Fruit fly (Drosophila melanogaster): ENCODE data around the gene CG7879.
A peak's percentile ranks its signal among the peaks of the same experiment; 100 is the strongest.

Gene CG7879

dm6 chr3L:1584003-1584402 is 15.6 kb upstream of the CG7879 start:
- no peak for TF ChIP-seq Jra (GFP tag; optimal IDR thresholded peaks at IDR 0.05)
- TF ChIP-seq Hr83 (GFP tag; optimal IDR thresholded peaks at IDR 0.05; ENCODE audit: poor library complexity, severe bottlenecking), result no peak
- TF ChIP-seq CG9705 (GFP tag; optimal IDR thresholded peaks at IDR 0.05), result no peak
- no peak for TF ChIP-seq jim (GFP tag; optimal IDR thresholded peaks at IDR 0.05)
- no peak for TF ChIP-seq Abd-B (GFP tag; optimal IDR thresholded peaks at IDR 0.05)
- TF ChIP-seq foxo (GFP tag; optimal IDR thresholded peaks at IDR 0.05), result peak in 1 of 2 experiments; percentile 48
- no peak for TF ChIP-seq psq (GFP tag; optimal IDR thresholded peaks at IDR 0.05)
- no peak for TF ChIP-seq pan (optimal IDR thresholded peaks at IDR 0.05)
- peak; percentile 32 for TF ChIP-seq fru (GFP tag; optimal IDR thresholded peaks at IDR 0.05)
- TF ChIP-seq tai (GFP tag; optimal IDR thresholded peaks at IDR 0.05), result peak; percentile 4
- no peak for TF ChIP-seq woc (GFP tag; optimal IDR thresholded peaks at IDR 0.05)
- TF ChIP-seq dl (GFP tag; optimal IDR thresholded peaks at IDR 0.05; ENCODE audit: insufficient read depth in 1 of 2, partially characterized antibody in 2 of 2), result no peak
- TF ChIP-seq rgr (GFP tag; optimal IDR thresholded peaks at IDR 0.05), result peak; percentile 27
- no peak for TF ChIP-seq Dif (GFP tag; optimal IDR thresholded peaks at IDR 0.05; ENCODE audit: partially characterized antibody)
- TF ChIP-seq dsf (GFP tag; optimal IDR thresholded peaks at IDR 0.05; ENCODE audit: borderline replicate concordance), result no peak
- TF ChIP-seq Vsx2 (GFP tag; optimal IDR thresholded peaks at IDR 0.05; ENCODE audit: partially characterized antibody), result no peak
- TF ChIP-seq ey (GFP tag; optimal IDR thresholded peaks at IDR 0.05), result peak; percentile 23
- TF ChIP-seq h (GFP tag; optimal IDR thresholded peaks at IDR 0.05), result peak; percentile 50
- TF ChIP-seq Mio (GFP tag; optimal IDR thresholded peaks at IDR 0.05), result no peak
- TF ChIP-seq OdsH (GFP tag; optimal IDR thresholded peaks at IDR 0.05), result peak; percentile 15
- TF ChIP-seq Myc (optimal IDR thresholded peaks at IDR 0.05), result no peak
- TF ChIP-seq Rel (GFP tag; optimal IDR thresholded peaks at IDR 0.05), result no peak
- no peak for TF ChIP-seq Rel (tag; optimal IDR thresholded peaks at IDR 0.05)
- TF ChIP-seq brk (GFP tag; optimal IDR thresholded peaks at IDR 0.05), result no peak
- TF ChIP-seq HLH106 (tag; optimal IDR thresholded peaks at IDR 0.05), result no peak
- TF ChIP-seq dmrt93B (GFP tag; optimal IDR thresholded peaks at IDR 0.05), result no peak
- no peak for TF ChIP-seq sv (GFP tag; optimal IDR thresholded peaks at IDR 0.05)
- no peak for TF ChIP-seq Hnf4 (GFP tag; optimal IDR thresholded peaks at IDR 0.05)
- no peak for TF ChIP-seq usp (GFP tag; optimal IDR thresholded peaks at IDR 0.05)
- TF ChIP-seq br (GFP tag; optimal IDR thresholded peaks at IDR 0.05), result peak; percentile 8
- TF ChIP-seq Sp1 (GFP tag; optimal IDR thresholded peaks at IDR 0.05), result no peak
- TF ChIP-seq GATAd (GFP tag; optimal IDR thresholded peaks at IDR 0.05), result no peak
- TF ChIP-seq sage (GFP tag; optimal IDR thresholded peaks at IDR 0.05), result no peak
- no peak for TF ChIP-seq Hr78 (GFP tag; optimal IDR thresholded peaks at IDR 0.05)
- TF ChIP-seq lola (GFP tag; optimal IDR thresholded peaks at IDR 0.05), result no peak
- no peak for TF ChIP-seq CrebA (GFP tag; optimal IDR thresholded peaks at IDR 0.05; ENCODE audit: borderline replicate concordance)
- no peak for TF ChIP-seq Dfd (GFP tag; optimal IDR thresholded peaks at IDR 0.05)
- no peak for TF ChIP-seq N (GFP tag; optimal IDR thresholded peaks at IDR 0.05)
- no peak for TF ChIP-seq CG32264 (GFP tag; optimal IDR thresholded peaks at IDR 0.05)

DNA sequence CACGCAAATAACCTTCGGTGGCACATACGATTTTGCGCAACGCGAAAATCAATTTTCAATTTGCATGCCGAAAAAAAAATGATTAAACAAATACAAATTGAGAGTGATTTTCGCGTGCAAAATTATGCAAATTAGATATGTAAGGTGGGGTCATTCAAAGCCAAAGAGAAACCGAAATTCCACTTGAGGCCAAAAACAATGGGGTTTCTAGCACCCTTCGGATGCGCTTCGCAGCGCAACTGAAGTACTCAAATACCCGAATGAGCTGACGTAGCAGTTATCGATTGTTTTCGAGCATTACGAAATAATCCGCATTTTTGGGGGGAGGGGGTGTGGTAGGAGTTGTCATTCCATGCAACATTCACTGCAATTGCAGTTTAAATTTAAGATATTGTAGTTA is 12.4 kb upstream of the CG7879 start:
- TF ChIP-seq jim (GFP tag; optimal IDR thresholded peaks at IDR 0.05) (no peak), br (GFP tag; optimal IDR thresholded peaks at IDR 0.05) (no peak), tai (GFP tag; optimal IDR thresholded peaks at IDR 0.05) (no peak), dl (GFP tag; optimal IDR thresholded peaks at IDR 0.05; ENCODE audit: insufficient read depth in 1 of 2, partially characterized antibody in 2 of 2) (no peak), Mio (GFP tag; optimal IDR thresholded peaks at IDR 0.05) (no peak), CG9705 (GFP tag; optimal IDR thresholded peaks at IDR 0.05) (no peak), woc (GFP tag; optimal IDR thresholded peaks at IDR 0.05) (no peak), Jra (GFP tag; optimal IDR thresholded peaks at IDR 0.05) (no peak), HLH106 (tag; optimal IDR thresholded peaks at IDR 0.05) (no peak), psq (GFP tag; optimal IDR thresholded peaks at IDR 0.05) (no peak), rgr (GFP tag; optimal IDR thresholded peaks at IDR 0.05) (no peak), Hr78 (GFP tag; optimal IDR thresholded peaks at IDR 0.05) (no peak), Hr83 (GFP tag; optimal IDR thresholded peaks at IDR 0.05; ENCODE audit: poor library complexity, severe bottlenecking) (no peak), foxo (GFP tag; optimal IDR thresholded peaks at IDR 0.05) (no peak), Abd-B (GFP tag; optimal IDR thresholded peaks at IDR 0.05) (no peak), fru (GFP tag; optimal IDR thresholded peaks at IDR 0.05) (no peak), Dfd (GFP tag; optimal IDR thresholded peaks at IDR 0.05) (no peak), CrebA (GFP tag; optimal IDR thresholded peaks at IDR 0.05; ENCODE audit: borderline replicate concordance) (no peak), Myc (optimal IDR thresholded peaks at IDR 0.05) (no peak), h (GFP tag; optimal IDR thresholded peaks at IDR 0.05) (no peak)

Measured in whole organism, wandering third instar larva.